Worm (Caenorhabditis elegans) whole organism, L3 larva: Measurements from ENCODE around the gene dpy-4.

ENCODE experiments used
- ZK546.5 ChIP-seq: sonication (generic microtip); optimal IDR thresholded peaks from 2 replicates; lab custom pipeline; 2017; ENCODE audit warnings: missing biosample characterization, missing genetic modification characterization
- ama-1 ChIP-seq: fragments of 150-350 bp; optimal IDR thresholded peaks from 2 replicates; lab custom pipeline; 2018
- lin-39 ChIP-seq: fragments of 150-350 bp; optimal IDR thresholded peaks from 2 replicates; lab custom pipeline; 2018; ENCODE audit warnings: missing biosample characterization, missing genetic modification reagents, missing genetic modification characterization
- nhr-11 ChIP-seq: fragments of 150-350 bp; optimal IDR thresholded peaks from 2 replicates; lab custom pipeline; 2014; ENCODE audit warnings: missing biosample characterization, missing genetic modification characterization
- nhr-237 ChIP-seq: fragments of 150-350 bp; optimal IDR thresholded peaks from 2 replicates; lab custom pipeline; 2014; ENCODE audit warnings: missing biosample characterization, missing genetic modification characterization
- pha-4 ChIP-seq: fragments of 150-350 bp; optimal IDR thresholded peaks from 2 replicates; lab custom pipeline; 2014; ENCODE audit warnings: missing biosample characterization, missing genetic modification reagents, missing genetic modification characterization
- sea-2 ChIP-seq: fragments of 150-350 bp; sonication (generic microtip); optimal IDR thresholded peaks from 4 replicates; lab custom pipeline; 2014; ENCODE audit warnings: missing biosample characterization, missing genetic modification reagents, missing genetic modification characterization
- skn-1 ChIP-seq: fragments of 150-350 bp; optimal IDR thresholded peaks from 2 replicates; lab custom pipeline; 2014; ENCODE audit warnings: missing biosample characterization, missing genetic modification characterization
- unc-39 ChIP-seq: sonication (generic microtip); optimal IDR thresholded peaks from 4 replicates; lab custom pipeline; 2017; ENCODE audit warnings: missing biosample characterization, missing genetic modification characterization
- ztf-11 ChIP-seq: fragments of 150-350 bp; optimal IDR thresholded peaks from 2 replicates; lab custom pipeline; 2014; ENCODE audit warnings: missing biosample characterization, missing genetic modification characterization

ce11 chrIV:15008200-15008599 is 21.6 kb upstream of the dpy-4 start:
- no peak for TF ChIP-seq ama-1 (lab: Kevin White, UChicago)
- TF ChIP-seq unc-39 (tag; lab: Kevin White, UChicago): no peak
- TF ChIP-seq skn-1: no peak
- no peak for TF ChIP-seq lin-39 (tag; lab: Kevin White, UChicago)
- TF ChIP-seq nhr-11 (tag; lab: Kevin White, UChicago): no peak
- TF ChIP-seq ZK546.5 (tag; lab: Kevin White, UChicago): no peak
- no peak for TF ChIP-seq pha-4 (tag; lab: Kevin White, UChicago)
- no peak for TF ChIP-seq sea-2 (GFP tag; lab: Kevin White, UChicago)
- TF ChIP-seq nhr-237 (tag; lab: Kevin White, UChicago): no peak
- TF ChIP-seq ztf-11 (tag; lab: Kevin White, UChicago): no peak
